Worm (Caenorhabditis elegans): ENCODE data around the gene C10C6.7.

DNA sequence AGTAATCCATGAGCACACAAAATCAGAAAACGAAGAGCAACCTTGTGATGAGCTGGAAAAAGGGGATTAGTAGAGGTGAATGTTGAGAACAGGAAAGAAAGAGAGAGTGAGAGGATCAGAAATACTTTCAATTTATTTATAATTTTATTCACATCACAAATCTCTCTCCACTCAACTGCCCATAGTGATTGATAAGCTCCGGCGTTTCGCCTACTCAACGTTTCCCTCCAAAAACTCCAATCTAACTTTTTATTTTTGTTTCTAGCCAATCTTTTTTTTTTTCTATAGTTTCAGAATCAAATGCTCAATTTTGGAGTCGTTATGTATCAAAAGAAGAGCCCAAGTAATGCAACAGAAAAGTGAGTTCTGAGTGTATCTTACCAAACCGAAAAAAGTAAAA, 41.9 kb downstream of the C10C6.7 start, which contains the start of gene kin-4:
- TF ChIP-seq W03F9.2 (tag; optimal IDR thresholded peaks at IDR 0.05) = no peak
- no peak for TF ChIP-seq dao-5 (tag; optimal IDR thresholded peaks at IDR 0.05)
